Fruit fly (Drosophila melanogaster): ENCODE results near the gene Mcm7.

dm6 chr3L:8859936-8860335 lies 31.5 kb upstream of the Mcm7 start:
- TF ChIP-seq Atf-2 (GFP tag; optimal IDR thresholded peaks at IDR 0.05): no peak
- TF ChIP-seq Usf (GFP tag; optimal IDR thresholded peaks at IDR 0.05): no peak
- no peak for TF ChIP-seq kay (GFP tag; optimal IDR thresholded peaks at IDR 0.05)
- TF ChIP-seq CG1647 (GFP tag; optimal IDR thresholded peaks at IDR 0.05): no peak
